Fruit fly (Drosophila melanogaster) whole organism, embryonic: ENCODE results near the gene GILT3.

Experiments used
- Antp ChIP-seq: fragments of 200-800 bp; sonication (Bioruptor generic); optimal IDR thresholded peaks from 3 replicates; lab custom pipeline; 2016; ENCODE audit warnings: missing biosample characterization, missing genetic modification characterization
- Asciz ChIP-seq: fragments of 200-800 bp; sonication (Bioruptor generic); optimal IDR thresholded peaks from 2 replicates; lab custom pipeline; 2017; ENCODE audit warnings: missing biosample characterization, mild to moderate bottlenecking, missing genetic modification characterization, missing genetic modification reagents
- Atf3 ChIP-seq: fragments of 200-800 bp; sonication (Bioruptor generic); optimal IDR thresholded peaks from 3 replicates; lab custom pipeline; 2016; ENCODE audit warnings: missing biosample characterization, missing genetic modification characterization
- B-H2 ChIP-seq: fragments of 200-800 bp; sonication (Bioruptor generic); optimal IDR thresholded peaks from 2 replicates; lab custom pipeline; 2018; ENCODE audit warnings: missing biosample characterization, mild to moderate bottlenecking, missing genetic modification characterization
- CG10274 ChIP-seq: fragments of 200-800 bp; sonication (Bioruptor generic); optimal IDR thresholded peaks from 3 replicates; lab custom pipeline; 2017; ENCODE audit warnings: missing biosample characterization, mild to moderate bottlenecking, missing genetic modification characterization
- CG10366 ChIP-seq: fragments of 200-800 bp; sonication (Bioruptor generic); IDR thresholded peaks from 2 replicates; pipeline ENCODE4 v1.3.6; 2022; ENCODE audit warnings: missing biosample characterization, missing genetic modification characterization
- CG10654 ChIP-seq: fragments of 200-800 bp; sonication (Bioruptor generic); optimal IDR thresholded peaks from 2 replicates; lab custom pipeline; 2016; ENCODE audit warnings: missing biosample characterization, missing genetic modification characterization
- CG14710 ChIP-seq: fragments of 200-800 bp; sonication (Bioruptor generic); optimal IDR thresholded peaks from 3 replicates; lab custom pipeline; 2019; ENCODE audit warnings: missing biosample characterization, mild to moderate bottlenecking, missing genetic modification characterization, moderate library complexity
- CG17568 ChIP-seq: fragments of 200-800 bp; sonication (Bioruptor generic); optimal IDR thresholded peaks from 2 replicates; lab custom pipeline; 2018; ENCODE audit warnings: missing biosample characterization, mild to moderate bottlenecking, missing genetic modification characterization, moderate library complexity
- CG33557 ChIP-seq: fragments of 200-800 bp; sonication (Bioruptor generic); optimal IDR thresholded peaks from 2 replicates; lab custom pipeline; 2019; ENCODE audit warnings: missing biosample characterization, mild to moderate bottlenecking, missing genetic modification characterization, moderate library complexity
- CG42726 ChIP-seq: fragments of 200-800 bp; sonication (Bioruptor generic); IDR thresholded peaks from 2 replicates; pipeline ENCODE4 v1.3.6; 2022; ENCODE audit warnings: missing biosample characterization, missing genetic modification characterization; ENCODE audit not compliant: partially characterized antibody
- CG4820 ChIP-seq: fragments of 200-800 bp; sonication (Bioruptor generic); optimal IDR thresholded peaks from 3 replicates; lab custom pipeline; 2016; ENCODE audit warnings: missing biosample characterization, missing genetic modification characterization
- CG4854 ChIP-seq: fragments of 200-800 bp; sonication (Bioruptor generic); optimal IDR thresholded peaks from 2 replicates; lab custom pipeline; 2016; ENCODE audit warnings: missing biosample characterization, missing genetic modification characterization, inconsistent platforms
- CG6791 ChIP-seq: fragments of 200-800 bp; sonication (Bioruptor generic); IDR thresholded peaks from 3 replicates; pipeline ENCODE4 v1.3.6; 2022; ENCODE audit warnings: missing biosample characterization, missing genetic modification characterization; ENCODE audit not compliant: partially characterized antibody
- CG7556 ChIP-seq: fragments of 200-800 bp; sonication (Bioruptor generic); optimal IDR thresholded peaks from 2 replicates; lab custom pipeline; 2017; ENCODE audit warnings: missing biosample characterization, mild to moderate bottlenecking, missing genetic modification characterization
- CG7839 ChIP-seq: fragments of 200-800 bp; sonication (Bioruptor generic); optimal IDR thresholded peaks from 3 replicates; lab custom pipeline; 2018; ENCODE audit warnings: missing biosample characterization, mild to moderate bottlenecking, missing genetic modification characterization, moderate library complexity
- CG9609 ChIP-seq: fragments of 200-800 bp; sonication (Bioruptor generic); optimal IDR thresholded peaks from 3 replicates; lab custom pipeline; 2016; ENCODE audit warnings: missing biosample characterization, missing genetic modification characterization
- CG9932 ChIP-seq: fragments of 200-800 bp; sonication (Bioruptor generic); IDR thresholded peaks from 2 replicates; pipeline ENCODE4 v1.3.6; 2022; ENCODE audit warnings: missing biosample characterization, missing genetic modification characterization
- CHES-1-like ChIP-seq: fragments of 200-800 bp; sonication (Bioruptor generic); optimal IDR thresholded peaks from 2 replicates; lab custom pipeline; 2016; ENCODE audit warnings: missing biosample characterization, missing genetic modification characterization
- Dll ChIP-seq: fragments of 200-800 bp; sonication (Bioruptor generic); IDR thresholded peaks from 4 replicates; pipeline ENCODE4 v1.3.6; 2022; ENCODE audit warnings: missing biosample characterization, missing genetic modification characterization; ENCODE audit not compliant: partially characterized antibody
- Doc3 ChIP-seq: fragments of 200-800 bp; sonication (Bioruptor generic); IDR thresholded peaks from 3 replicates; pipeline ENCODE4 v1.3.6; 2022; ENCODE audit warnings: missing biosample characterization, missing genetic modification characterization; ENCODE audit not compliant: partially characterized antibody
- E2f2 ChIP-seq: fragments of 200-800 bp; sonication (Bioruptor generic); IDR thresholded peaks from 2 replicates; pipeline ENCODE4 v1.3.6; 2022; ENCODE audit warnings: missing biosample characterization, missing genetic modification characterization
- Fer2 ChIP-seq: fragments of 200-800 bp; sonication (Bioruptor generic); optimal IDR thresholded peaks from 2 replicates; lab custom pipeline; 2018; ENCODE audit warnings: missing biosample characterization, mild to moderate bottlenecking, missing genetic modification characterization, moderate library complexity
- Gug ChIP-seq: fragments of 200-800 bp; sonication (Bioruptor generic); IDR thresholded peaks from 4 replicates; pipeline ENCODE4 v1.3.6; 2022; ENCODE audit warnings: missing biosample characterization, missing genetic modification characterization
- HLH3B ChIP-seq: fragments of 200-800 bp; sonication (Bioruptor generic); IDR thresholded peaks from 2 replicates; pipeline ENCODE4 v1.3.6; 2022; ENCODE audit warnings: missing biosample characterization, missing genetic modification characterization
- Hsf ChIP-seq: fragments of 200-800 bp; sonication (Bioruptor generic); optimal IDR thresholded peaks from 3 replicates; lab custom pipeline; 2016; ENCODE audit warnings: missing biosample characterization, missing genetic modification characterization
- Nf-YB ChIP-seq: fragments of 200-800 bp; sonication (Bioruptor generic); optimal IDR thresholded peaks from 3 replicates; lab custom pipeline; 2019; ENCODE audit warnings: missing biosample characterization, mild to moderate bottlenecking, missing genetic modification characterization, moderate library complexity
- Rx ChIP-seq: fragments of 200-800 bp; sonication (Bioruptor generic); IDR thresholded peaks from 2 replicates; pipeline ENCODE4 v1.3.6; 2022; ENCODE audit warnings: missing biosample characterization, missing genetic modification characterization
- Scr ChIP-seq: fragments of 200-800 bp; sonication (Bioruptor generic); IDR thresholded peaks from 2 replicates; pipeline ENCODE4 v1.3.6; 2022; ENCODE audit warnings: missing biosample characterization, missing genetic modification characterization; ENCODE audit not compliant: partially characterized antibody
- bbx ChIP-seq: fragments of 200-800 bp; sonication (Bioruptor generic); IDR thresholded peaks from 2 replicates; pipeline ENCODE4 v1.3.6; 2022; ENCODE audit warnings: missing biosample characterization, missing genetic modification characterization; ENCODE audit not compliant: partially characterized antibody
- br ChIP-seq: fragments of >200 bp; optimal IDR thresholded peaks from 2 replicates; lab custom pipeline; 2017
- chinmo ChIP-seq: fragments of 200-800 bp; sonication (Bioruptor generic); IDR thresholded peaks from 4 replicates; pipeline ENCODE4 v1.3.6; 2022; ENCODE audit warnings: missing biosample characterization, missing genetic modification characterization; ENCODE audit not compliant: partially characterized antibody
- chm ChIP-seq: fragments of 200-800 bp; sonication (Bioruptor generic); IDR thresholded peaks from 2 replicates; pipeline ENCODE4 v1.3.6; 2022; ENCODE audit warnings: missing biosample characterization, missing genetic modification characterization
- fd64A ChIP-seq: fragments of 200-800 bp; sonication (Bioruptor generic); optimal IDR thresholded peaks from 3 replicates; lab custom pipeline; 2018; ENCODE audit warnings: missing biosample characterization, mild to moderate bottlenecking, missing genetic modification characterization
- ind ChIP-seq: fragments of 200-800 bp; sonication (Bioruptor generic); optimal IDR thresholded peaks from 3 replicates; lab custom pipeline; 2016; ENCODE audit warnings: missing biosample characterization, missing genetic modification characterization
- lov ChIP-seq, 2 experiments: fragments of 200-800 bp in 1 of 2; fragments of >200 bp in 1 of 2; sonication (Bioruptor generic) in 1 of 2; IDR thresholded peaks in 1 of 2; optimal IDR thresholded peaks in 1 of 2; 2 replicates in 1 of 2; 3 replicates in 1 of 2; pipeline versions ENCODE4 v1.3.6 to Lab custom; 2017 to 2022; ENCODE audit warnings: missing biosample characterization in 1 of 2, missing genetic modification characterization in 1 of 2
- maf-S ChIP-seq: fragments of 200-800 bp; sonication (Bioruptor generic); optimal IDR thresholded peaks from 2 replicates; lab custom pipeline; 2016; ENCODE audit warnings: missing biosample characterization, missing genetic modification characterization
- nom ChIP-seq: fragments of 200-800 bp; sonication (Bioruptor generic); optimal IDR thresholded peaks from 2 replicates; lab custom pipeline; 2017; ENCODE audit warnings: missing biosample characterization, missing genetic modification characterization, mild to moderate bottlenecking, moderate library complexity, missing genetic modification reagents
- phol ChIP-seq: fragments of 200-800 bp; sonication (Bioruptor generic); optimal IDR thresholded peaks from 3 replicates; lab custom pipeline; 2018; ENCODE audit warnings: missing biosample characterization, mild to moderate bottlenecking, missing genetic modification characterization, moderate library complexity
- prd ChIP-seq, 3 experiments: fragments of >200 bp in 2 of 3; fragments of 200-800 bp in 1 of 3; sonication (Bioruptor generic) in 1 of 3; optimal IDR thresholded peaks in 2 of 3; IDR thresholded peaks in 1 of 3; 2 replicates in 2 of 3; 3 replicates in 1 of 3; pipeline versions ENCODE4 v1.3.6 to Lab custom; 2017 to 2022; ENCODE audit warnings: missing biosample characterization in 1 of 3, missing genetic modification characterization in 1 of 3
- repo ChIP-seq: fragments of 200-800 bp; sonication (Bioruptor generic); optimal IDR thresholded peaks from 2 replicates; lab custom pipeline; 2016; ENCODE audit warnings: missing biosample characterization, missing genetic modification characterization
- rib ChIP-seq: fragments of 200-800 bp; sonication (Bioruptor generic); IDR thresholded peaks from 2 replicates; pipeline ENCODE4 v1.3.6; 2022; ENCODE audit warnings: missing biosample characterization, missing genetic modification characterization
- salm ChIP-seq: fragments of 200-800 bp; sonication (Bioruptor generic); optimal IDR thresholded peaks from 2 replicates; lab custom pipeline; 2018; ENCODE audit warnings: missing biosample characterization, mild to moderate bottlenecking, missing genetic modification characterization
- sens-2 ChIP-seq: fragments of 200-800 bp; sonication (Bioruptor generic); IDR thresholded peaks from 2 replicates; pipeline ENCODE4 v1.3.6; 2022; ENCODE audit warnings: missing biosample characterization, missing genetic modification characterization
- sob ChIP-seq: fragments of 200-800 bp; sonication (Bioruptor generic); IDR thresholded peaks from 2 replicates; pipeline ENCODE4 v1.3.6; 2022; ENCODE audit warnings: missing biosample characterization, missing genetic modification characterization
- tgo ChIP-seq: fragments of 200-800 bp; sonication (Bioruptor generic); IDR thresholded peaks from 3 replicates; pipeline ENCODE4 v1.3.6; 2022; ENCODE audit warnings: missing biosample characterization, missing genetic modification characterization
- tio ChIP-seq: fragments of 200-800 bp; sonication (Bioruptor generic); optimal IDR thresholded peaks from 2 replicates; lab custom pipeline; 2017; ENCODE audit warnings: missing biosample characterization, missing genetic modification characterization, inconsistent platforms
- toy ChIP-seq: fragments of 200-800 bp; sonication (Bioruptor generic); IDR thresholded peaks from 2 replicates; pipeline ENCODE4 v1.3.6; 2022; ENCODE audit warnings: missing biosample characterization, missing genetic modification characterization
- vvl ChIP-seq: fragments of 200-800 bp; sonication (Bioruptor generic); IDR thresholded peaks from 2 replicates; pipeline ENCODE4 v1.3.6; 2022; ENCODE audit warnings: missing biosample characterization, missing genetic modification characterization

Gene GILT3

dm6 chr3R:23726740-23727139 is 49.6 kb downstream of the GILT3 start (continued):
- no peak for TF ChIP-seq bbx
- TF ChIP-seq Rx (GFP tag; lab: Robert Waterston, UW): peak; percentile 57
- peak; percentile 43 for TF ChIP-seq CG9609
- TF ChIP-seq toy (GFP tag; lab: Robert Waterston, UW): peak; percentile 59
- peak; percentile 70; the same call in 1 of the 2 replicates for TF ChIP-seq chm (GFP tag; lab: Robert Waterston, UW)
- peak; percentile 27 for TF ChIP-seq CG10274
- peak; percentile 64 for TF ChIP-seq Nf-YB (GFP tag; lab: Kevin White, UChicago)
- TF ChIP-seq tio (GFP tag; lab: Kevin White, UChicago): peak; percentile 61
- TF ChIP-seq CHES-1-like (GFP tag; lab: Kevin White, UChicago): peak; percentile 58
- TF ChIP-seq br (lab: Kevin White, UChicago): no peak
- peak; percentile 82 for TF ChIP-seq CG7556 (GFP tag; lab: Kevin White, UChicago)
- TF ChIP-seq repo (GFP tag; lab: Kevin White, UChicago): peak; percentile 13
- TF ChIP-seq Scr (GFP tag; lab: Robert Waterston, UW): no peak
- TF ChIP-seq Gug: peak; percentile 51; the same call in 2 of the 4 replicates
- TF ChIP-seq E2f2 (GFP tag; lab: Robert Waterston, UW): peak; percentile 56; the same call in 1 of the 2 replicates
- TF ChIP-seq CG7839 (tag; lab: Kevin White, UChicago): peak; percentile 85
- peak; percentile 79 for TF ChIP-seq HLH3B
- no peak for TF ChIP-seq fd64A
- TF ChIP-seq CG14710 (tag; lab: Kevin White, UChicago): peak; percentile 35
- peak; percentile 57 for TF ChIP-seq B-H2
- no peak for TF ChIP-seq Dll
- TF ChIP-seq sens-2 (GFP tag; lab: Robert Waterston, UW): no peak
- TF ChIP-seq Doc3: no peak
- peak; percentile 49 for TF ChIP-seq Antp (GFP tag; lab: Kevin White, UChicago)
- TF ChIP-seq CG42726 (GFP tag; lab: Robert Waterston, UW): no peak
- TF ChIP-seq sob: peak; percentile 89
- peak; percentile 45 for TF ChIP-seq Fer2 (tag; lab: Kevin White, UChicago)
- no peak for TF ChIP-seq nom (GFP tag; lab: Kevin White, UChicago)
- TF ChIP-seq CG4820 (GFP tag; lab: Kevin White, UChicago): peak; percentile 52
- TF ChIP-seq Hsf (GFP tag; lab: Kevin White, UChicago): peak; percentile 74
- TF ChIP-seq rib: peak; percentile 85; the same call in 1 of the 2 replicates
- TF ChIP-seq phol: peak; percentile 69
- no peak for TF ChIP-seq lov (optimal IDR thresholded peaks at IDR 0.05; lab: Kevin White, UChicago)
- no peak for TF ChIP-seq lov (GFP tag; IDR thresholded peaks at IDR 0.05; lab: Robert Waterston, UW)
- 0 out of 4 replicates have a peak, but pooled peaks have one; percentile 36 for TF ChIP-seq chinmo
- no peak for TF ChIP-seq Atf3
- peak; percentile 88 for TF ChIP-seq vvl
- peak; percentile 68 for TF ChIP-seq CG4854 (GFP tag; lab: Kevin White, UChicago)
- peak; percentile 61 for TF ChIP-seq CG10654
- TF ChIP-seq CG17568 (GFP tag; lab: Kevin White, UChicago): peak; percentile 25
- no peak for TF ChIP-seq CG33557 (GFP tag; lab: Kevin White, UChicago)
- peak; percentile 77 for TF ChIP-seq CG10366
- TF ChIP-seq maf-S: peak; percentile 73
- peak; percentile 90 for TF ChIP-seq CG9932 (GFP tag; lab: Robert Waterston, UW)
- TF ChIP-seq Asciz (GFP tag; lab: Kevin White, UChicago): peak; percentile 72
- peak; percentile 39 for TF ChIP-seq salm
- TF ChIP-seq ind (GFP tag; lab: Kevin White, UChicago): peak; percentile 82
- no peak for TF ChIP-seq CG6791
- TF ChIP-seq prd (optimal IDR thresholded peaks at IDR 0.05; lab: Kevin White, UChicago): no peak
- TF ChIP-seq prd (GFP tag; IDR thresholded peaks at IDR 0.05; lab: Robert Waterston, UW): peak; percentile 78
- TF ChIP-seq tgo (GFP tag; lab: Robert Waterston, UW): peak; percentile 82
